Fruit fly (Drosophila melanogaster): ENCODE data around the gene CG14086.

CG14086 gene

dm6 chr3L:19292440-19293175 is 17.0 kb downstream of the CG14086 start, which contains the start of gene Gbs-76A (continued):
- TF ChIP-seq Rfx (GFP tag; IDR thresholded peaks at IDR 0.05): peak; percentile 82
- peak; percentile 73 for TF ChIP-seq caup (GFP tag; optimal IDR thresholded peaks at IDR 0.05; ENCODE audit: severe bottlenecking)
- peak; percentile 85; the same call in 2 of the 3 replicates for TF ChIP-seq dysf (GFP tag; IDR thresholded peaks at IDR 0.05)
- TF ChIP-seq Fer2 (tag; optimal IDR thresholded peaks at IDR 0.05): peak; percentile 77
- no peak for TF ChIP-seq HmgD (GFP tag; optimal IDR thresholded peaks at IDR 0.05)
- TF ChIP-seq CG17328 (GFP tag; IDR thresholded peaks at IDR 0.05): peak; percentile 62
- TF ChIP-seq so (GFP tag; IDR thresholded peaks at IDR 0.05): no peak; the same call in 2 of the 3 replicates
- TF ChIP-seq kah (GFP tag; optimal IDR thresholded peaks at IDR 0.05): peak; percentile 74
- TF ChIP-seq disco-r (GFP tag; optimal IDR thresholded peaks at IDR 0.05): no peak
- peak; percentile 85 for TF ChIP-seq CG17385 (GFP tag; optimal IDR thresholded peaks at IDR 0.05)
- peak; percentile 65 for TF ChIP-seq sna (GFP tag; IDR thresholded peaks at IDR 0.05; ENCODE audit: partially characterized antibody)
- peak; percentile 84 for TF ChIP-seq CG2712 (tag; optimal IDR thresholded peaks at IDR 0.05)
- peak; percentile 79 for TF ChIP-seq NfI (GFP tag; optimal IDR thresholded peaks at IDR 0.05)
- peak; percentile 70 for TF ChIP-seq Vsx1 (GFP tag; optimal IDR thresholded peaks at IDR 0.05)
- TF ChIP-seq Ets97D (GFP tag; optimal IDR thresholded peaks at IDR 0.05): no peak
- no peak for TF ChIP-seq Dref (GFP tag; IDR thresholded peaks at IDR 0.05)
- TF ChIP-seq CG8089 (GFP tag; optimal IDR thresholded peaks at IDR 0.05): peak; percentile 3
- peak; percentile 68 for TF ChIP-seq bcd (GFP tag; optimal IDR thresholded peaks at IDR 0.05)
- peak; percentile 49; the same call in 1 of the 2 replicates for TF ChIP-seq ap (GFP tag; IDR thresholded peaks at IDR 0.05)
- TF ChIP-seq Tbp (GFP tag; optimal IDR thresholded peaks at IDR 0.05): no peak
- TF ChIP-seq CG7357 (GFP tag; IDR thresholded peaks at IDR 0.05): peak; percentile 79
- TF ChIP-seq CG17359 (tag; optimal IDR thresholded peaks at IDR 0.05): peak; percentile 89
- peak; percentile 20; the same call in 1 of the 2 replicates for TF ChIP-seq nerfin-2 (GFP tag; IDR thresholded peaks at IDR 0.05; ENCODE audit: partially characterized antibody)
- TF ChIP-seq Med (GFP tag): peak; percentile 72
- TF ChIP-seq Side (GFP tag; optimal IDR thresholded peaks at IDR 0.05): no peak
- peak; percentile 43 for TF ChIP-seq crol (GFP tag; IDR thresholded peaks at IDR 0.05)
- TF ChIP-seq stc (GFP tag; IDR thresholded peaks at IDR 0.05): peak; percentile 79
- TF ChIP-seq shn (GFP tag; optimal IDR thresholded peaks at IDR 0.05): no peak
- TF ChIP-seq CG16863 (GFP tag; optimal IDR thresholded peaks at IDR 0.05): no peak
- no peak for TF ChIP-seq Dip2 (GFP tag; IDR thresholded peaks at IDR 0.05)
- peak; percentile 38 for TF ChIP-seq Chrac-16 (GFP tag; optimal IDR thresholded peaks at IDR 0.05)
- no peak for TF ChIP-seq CG8478 (optimal IDR thresholded peaks at IDR 0.05)
- TF ChIP-seq HLH3B (GFP tag; IDR thresholded peaks at IDR 0.05): peak; percentile 60; the same call in 1 of the 2 replicates
- no peak for TF ChIP-seq prd (optimal IDR thresholded peaks at IDR 0.05)
- TF ChIP-seq prd (GFP tag; IDR thresholded peaks at IDR 0.05): peak; percentile 65
- TF ChIP-seq Ssrp (tag; optimal IDR thresholded peaks at IDR 0.05): peak; percentile 83
- TF ChIP-seq HLHmδ (GFP tag; optimal IDR thresholded peaks at IDR 0.05): no peak
- TF ChIP-seq Lhr (GFP tag; optimal IDR thresholded peaks at IDR 0.05): peak; percentile 28
- no peak for TF ChIP-seq mirr (GFP tag; optimal IDR thresholded peaks at IDR 0.05)
- no peak for TF ChIP-seq sc (optimal IDR thresholded peaks at IDR 0.05)
- peak; percentile 75 for TF ChIP-seq sc (GFP tag; optimal IDR thresholded peaks at IDR 0.05)
- TF ChIP-seq CG9727 (GFP tag; optimal IDR thresholded peaks at IDR 0.05): peak; percentile 81
- TF ChIP-seq zen2 (GFP tag; IDR thresholded peaks at IDR 0.05; ENCODE audit: partially characterized antibody): no peak
- peak; percentile 67 for TF ChIP-seq CG13287 (GFP tag; IDR thresholded peaks at IDR 0.05; ENCODE audit: partially characterized antibody)
- no peak for TF ChIP-seq ftz-f1 (GFP tag; optimal IDR thresholded peaks at IDR 0.05)
- peak; percentile 33; the same call in 1 of the 2 replicates for TF ChIP-seq Scr (GFP tag; IDR thresholded peaks at IDR 0.05; ENCODE audit: partially characterized antibody)
- peak; percentile 87 for TF ChIP-seq CG10147 (GFP tag; optimal IDR thresholded peaks at IDR 0.05)
- TF ChIP-seq CG10366 (GFP tag; IDR thresholded peaks at IDR 0.05): peak; percentile 72
- TF ChIP-seq CG12071 (GFP tag; optimal IDR thresholded peaks at IDR 0.05): no peak
- TF ChIP-seq C15 (GFP tag; IDR thresholded peaks at IDR 0.05): no peak

All from whole organism, embryonic.